1 fruit fly cellular context compared by ENCODE assay signal in genomic region chr3R:18997388-18998287, dm6.
TF ChIP-seq lines count a peak whose summit lies in the region.

No protein-coding gene starts in this region.

TF ChIP-seq in whole organism, embryonic, 481 proteins besides CTCF, POLR2A, EP300 and RAD21 (continued from another document):
- TF ChIP-seq CG1602 (GFP tag; optimal IDR thresholded peaks at IDR 0.05; lab: Kevin White, UChicago) (peak; percentile 56), eve (GFP tag; optimal IDR thresholded peaks at IDR 0.05; lab: Kevin White, UChicago) (peak in 1 of 2 experiments; percentile 78), stwl (tag; optimal IDR thresholded peaks at IDR 0.05; lab: Kevin White, UChicago) (no peak), CG16863 (GFP tag; optimal IDR thresholded peaks at IDR 0.05; lab: Kevin White, UChicago) (peak; percentile 82), fd64A (GFP tag; optimal IDR thresholded peaks at IDR 0.05; lab: Kevin White, UChicago) (peak; percentile 90), CkIIα-i1 (GFP tag; IDR thresholded peaks at IDR 0.05; lab: Robert Waterston, UW) (no peak), Trl (optimal IDR thresholded peaks at IDR 0.05; lab: Kevin White, UChicago) (no peak), Trl (GFP tag; optimal IDR thresholded peaks at IDR 0.05; lab: Kevin White, UChicago) (peak; percentile 25), ac (GFP tag; optimal IDR thresholded peaks at IDR 0.05; lab: Kevin White, UChicago) (peak; percentile 96), Dip3 (GFP tag; optimal IDR thresholded peaks at IDR 0.05; lab: Kevin White, UChicago) (no peak), sob (GFP tag; IDR thresholded peaks at IDR 0.05; lab: Robert Waterston, UW) (no peak), tgo (GFP tag; IDR thresholded peaks at IDR 0.05; lab: Robert Waterston, UW) (no peak), CG18011 (GFP tag; optimal IDR thresholded peaks at IDR 0.05; lab: Kevin White, UChicago) (peak; percentile 51), CG11398 (GFP tag; optimal IDR thresholded peaks at IDR 0.05; lab: Kevin White, UChicago) (peak; percentile 87), aop (GFP tag; IDR thresholded peaks at IDR 0.05; lab: Robert Waterston, UW) (no peak), ap (GFP tag; IDR thresholded peaks at IDR 0.05; lab: Robert Waterston, UW) (peak; percentile 55), lilli (GFP tag; optimal IDR thresholded peaks at IDR 0.05; lab: Kevin White, UChicago) (peak; percentile 1), cwo (GFP tag; optimal IDR thresholded peaks at IDR 0.05; lab: Kevin White, UChicago) (peak; percentile 25), ase (GFP tag; IDR thresholded peaks at IDR 0.05; lab: Robert Waterston, UW) (no peak), Hr51 (GFP tag; optimal IDR thresholded peaks at IDR 0.05; lab: Kevin White, UChicago) (peak; percentile 51 to 60), D19A (tag; optimal IDR thresholded peaks at IDR 0.05; lab: Kevin White, UChicago) (peak; percentile 54), CG9437 (GFP tag; optimal IDR thresholded peaks at IDR 0.05; lab: Kevin White, UChicago) (peak; percentile 29), Awh (GFP tag; IDR thresholded peaks at IDR 0.05; lab: Robert Waterston, UW) (peak; percentile 94), Lhr (GFP tag; optimal IDR thresholded peaks at IDR 0.05; lab: Kevin White, UChicago) (peak; percentile 94), crol (GFP tag; IDR thresholded peaks at IDR 0.05; lab: Robert Waterston, UW) (no peak), B-H2 (GFP tag; optimal IDR thresholded peaks at IDR 0.05; lab: Kevin White, UChicago) (no peak), CG17912 (GFP tag; optimal IDR thresholded peaks at IDR 0.05; lab: Kevin White, UChicago) (peak; percentile 82), toy (GFP tag; IDR thresholded peaks at IDR 0.05; lab: Robert Waterston, UW) (no peak), bsh (GFP tag; optimal IDR thresholded peaks at IDR 0.05; lab: Kevin White, UChicago) (peak in 1 of 2 experiments; percentile 90), grau (tag; optimal IDR thresholded peaks at IDR 0.05; lab: Kevin White, UChicago) (peak; percentile 39), CG17612 (GFP tag; IDR thresholded peaks at IDR 0.05; lab: Robert Waterston, UW) (0 out of 2 replicates have a peak, but pooled peaks have one; percentile 35), CG5180 (GFP tag; optimal IDR thresholded peaks at IDR 0.05; lab: Kevin White, UChicago) (peak; percentile 68)
